Fruit fly (Drosophila melanogaster): ENCODE results near the gene capt.

- TF ChIP-seq CG8478 (optimal IDR thresholded peaks at IDR 0.05): no peak
- TF ChIP-seq CTCF (optimal IDR thresholded peaks at IDR 0.05): peak; percentile 11 to 51
Measured at dm6 chr2L:1118149-1118548, 39.9 kb downstream of the capt start.

Data from S2 (cell line).